Worm (Caenorhabditis elegans): ENCODE results near the gene cid-1.

ce11 chrIII:5185620-5186019 lies 11.9 kb downstream of the cid-1 start, which contains the start of gene pup-2:
- TF ChIP-seq W03F9.2 (tag; optimal IDR thresholded peaks at IDR 0.05) (no peak), him-1 (tag; optimal IDR thresholded peaks at IDR 0.05) (no peak)

Data from whole organism, L4/young adult.